Fruit fly (Drosophila melanogaster) whole organism, prepupa: ENCODE data around the gene CG8927.

ENCODE experiments used
- CG10631 ChIP-seq: fragments of 200-800 bp; sonication (Bioruptor generic); optimal IDR thresholded peaks from 2 replicates; lab custom pipeline; 2016; ENCODE audit warnings: missing biosample characterization, missing genetic modification characterization
- CG10669 ChIP-seq: fragments of 200-800 bp; sonication (Bioruptor generic); optimal IDR thresholded peaks from 3 replicates; lab custom pipeline; 2018; ENCODE audit warnings: missing biosample characterization, mild to moderate bottlenecking, missing genetic modification characterization, moderate library complexity
- CG11902 ChIP-seq: fragments of 200-800 bp; sonication (Bioruptor generic); optimal IDR thresholded peaks from 3 replicates; lab custom pipeline; 2016; ENCODE audit warnings: missing biosample characterization, missing genetic modification characterization
- CG15336 ChIP-seq: fragments of 200-800 bp; sonication (Bioruptor generic); IDR thresholded peaks from 2 replicates; pipeline ENCODE4 v1.3.6; 2022; ENCODE audit warnings: missing biosample characterization, missing genetic modification characterization
- CG1621 ChIP-seq: fragments of 200-800 bp; sonication (Bioruptor generic); optimal IDR thresholded peaks from 3 replicates; lab custom pipeline; 2018; ENCODE audit warnings: missing biosample characterization, mild to moderate bottlenecking, missing genetic modification characterization
- CG3032 ChIP-seq: fragments of 200-800 bp; optimal IDR thresholded peaks from 2 replicates; lab custom pipeline; 2019; ENCODE audit warnings: missing biosample characterization, mild to moderate bottlenecking, missing genetic modification characterization, moderate library complexity
- CG31627 ChIP-seq: fragments of 200-800 bp; sonication (Bioruptor generic); optimal IDR thresholded peaks from 3 replicates; lab custom pipeline; 2016; ENCODE audit warnings: missing biosample characterization, missing genetic modification characterization
- CG32006 ChIP-seq: fragments of 200-800 bp; sonication (Bioruptor generic); optimal IDR thresholded peaks from 3 replicates; lab custom pipeline; 2017; ENCODE audit warnings: missing biosample characterization, mild to moderate bottlenecking, missing genetic modification characterization
- CG34406 ChIP-seq: fragments of 200-800 bp; sonication (Bioruptor generic); optimal IDR thresholded peaks from 3 replicates; lab custom pipeline; 2016; ENCODE audit warnings: missing biosample characterization, missing genetic modification characterization
- CG3919 ChIP-seq: fragments of 200-800 bp; sonication (Bioruptor generic); optimal IDR thresholded peaks from 3 replicates; lab custom pipeline; 2016; ENCODE audit warnings: missing biosample characterization, missing genetic modification characterization
- CG6163 ChIP-seq: fragments of 200-800 bp; sonication (Bioruptor generic); IDR thresholded peaks from 3 replicates; pipeline ENCODE4 v1.3.6; 2022; ENCODE audit warnings: missing biosample characterization, missing genetic modification characterization
- CG6276 ChIP-seq: fragments of 200-800 bp; sonication (Bioruptor generic); optimal IDR thresholded peaks from 2 replicates; lab custom pipeline; 2017; ENCODE audit warnings: missing biosample characterization, mild to moderate bottlenecking, missing genetic modification characterization
- CG6808 ChIP-seq: fragments of 200-800 bp; sonication (Bioruptor generic); optimal IDR thresholded peaks from 3 replicates; lab custom pipeline; 2017; ENCODE audit warnings: missing biosample characterization, missing genetic modification characterization, mild to moderate bottlenecking, moderate library complexity, missing genetic modification reagents
- CG6854 ChIP-seq: fragments of 200-800 bp; sonication (Bioruptor generic); optimal IDR thresholded peaks from 2 replicates; lab custom pipeline; 2017; ENCODE audit warnings: missing biosample characterization, mild to moderate bottlenecking, missing genetic modification characterization
- CG8119 ChIP-seq: fragments of 200-800 bp; sonication (Bioruptor generic); IDR thresholded peaks from 3 replicates; pipeline ENCODE4 v1.3.6; 2022; ENCODE audit warnings: missing biosample characterization, missing genetic modification characterization
- CG8319 ChIP-seq: fragments of 200-800 bp; sonication (Bioruptor generic); optimal IDR thresholded peaks from 3 replicates; lab custom pipeline; 2016; ENCODE audit warnings: missing biosample characterization, missing genetic modification characterization
- CG9139 ChIP-seq: fragments of 200-800 bp; sonication (Bioruptor generic); optimal IDR thresholded peaks from 3 replicates; lab custom pipeline; 2017; ENCODE audit warnings: missing biosample characterization, mild to moderate bottlenecking, missing genetic modification characterization
- Eip75B ChIP-seq: fragments of 200-800 bp; sonication (Bioruptor generic); optimal IDR thresholded peaks from 3 replicates; lab custom pipeline; 2016; ENCODE audit warnings: missing biosample characterization, missing genetic modification characterization
- Eip78C ChIP-seq: fragments of 200-800 bp; sonication (Bioruptor generic); peaks from one replicate; lab custom pipeline; 2016; ENCODE audit warnings: missing biosample characterization, missing genetic modification characterization
- Eip93F ChIP-seq: fragments of 200-800 bp; sonication (Bioruptor generic); optimal IDR thresholded peaks from 2 replicates; lab custom pipeline; 2016; ENCODE audit warnings: missing biosample characterization, mild to moderate bottlenecking, missing genetic modification characterization
- Ets21C ChIP-seq: fragments of 200-800 bp; sonication (Bioruptor generic); optimal IDR thresholded peaks from 3 replicates; lab custom pipeline; 2016; ENCODE audit warnings: missing biosample characterization, missing genetic modification characterization
- Ets96B ChIP-seq: fragments of 200-800 bp; optimal IDR thresholded peaks from 2 replicates; lab custom pipeline; 2019; ENCODE audit warnings: missing biosample characterization, mild to moderate bottlenecking, missing genetic modification characterization, moderate library complexity
- Hr38 ChIP-seq: sonication (Bioruptor generic); optimal IDR thresholded peaks from 2 replicates; lab custom pipeline; 2016; ENCODE audit warnings: missing biosample characterization, missing genetic modification characterization
- Hr39 ChIP-seq: fragments of 200-800 bp; sonication (Bioruptor generic); optimal IDR thresholded peaks from 2 replicates; lab custom pipeline; 2016; ENCODE audit warnings: missing biosample characterization, missing genetic modification characterization
- Hr4 ChIP-seq: fragments of 200-800 bp; sonication (Bioruptor generic); optimal IDR thresholded peaks from 3 replicates; lab custom pipeline; 2016; ENCODE audit warnings: missing biosample characterization, missing genetic modification characterization
- Lpt ChIP-seq: fragments of 200-800 bp; sonication (Bioruptor generic); optimal IDR thresholded peaks from 3 replicates; lab custom pipeline; 2016; ENCODE audit warnings: missing biosample characterization, missing genetic modification characterization
- Met ChIP-seq: fragments of 200-800 bp; sonication (Bioruptor generic); optimal IDR thresholded peaks from 3 replicates; lab custom pipeline; 2016; ENCODE audit warnings: missing biosample characterization, missing genetic modification characterization
- OdsH ChIP-seq: fragments of 200-800 bp; sonication (Bioruptor generic); optimal IDR thresholded peaks from 3 replicates; lab custom pipeline; 2016; ENCODE audit warnings: missing biosample characterization, missing genetic modification characterization
- Smox ChIP-seq: fragments of 200-800 bp; sonication (Bioruptor generic); optimal IDR thresholded peaks from 3 replicates; lab custom pipeline; 2016; ENCODE audit warnings: missing biosample characterization, missing genetic modification characterization
- Sox102F ChIP-seq: fragments of 200-800 bp; sonication (Bioruptor generic); optimal IDR thresholded peaks from 2 replicates; lab custom pipeline; 2016; ENCODE audit warnings: missing biosample characterization, mild to moderate bottlenecking, missing genetic modification characterization
- Sox15 ChIP-seq: fragments of 200-800 bp; sonication (Bioruptor generic); optimal IDR thresholded peaks from 3 replicates; lab custom pipeline; 2016; ENCODE audit warnings: missing biosample characterization, missing genetic modification characterization
- achi ChIP-seq: fragments of 200-800 bp; sonication (Bioruptor generic); optimal IDR thresholded peaks from 3 replicates; lab custom pipeline; 2016; ENCODE audit warnings: missing biosample characterization, missing genetic modification characterization
- acj6 ChIP-seq: fragments of 200-800 bp; sonication (Bioruptor generic); optimal IDR thresholded peaks from 3 replicates; lab custom pipeline; 2016; ENCODE audit warnings: missing biosample characterization, missing genetic modification characterization
- cyc ChIP-seq: fragments of 200-800 bp; sonication (Bioruptor generic); optimal IDR thresholded peaks from 3 replicates; lab custom pipeline; 2016; ENCODE audit warnings: missing biosample characterization, missing genetic modification characterization
- dac ChIP-seq: fragments of 200-800 bp; sonication (Bioruptor generic); optimal IDR thresholded peaks from 2 replicates; lab custom pipeline; 2017; ENCODE audit warnings: missing biosample characterization, mild to moderate bottlenecking, missing genetic modification characterization
- lz ChIP-seq: fragments of 200-800 bp; sonication (Bioruptor generic); optimal IDR thresholded peaks from 3 replicates; lab custom pipeline; 2016; ENCODE audit warnings: missing biosample characterization, missing genetic modification characterization
- net ChIP-seq: fragments of 200-800 bp; sonication (Bioruptor generic); optimal IDR thresholded peaks from 3 replicates; lab custom pipeline; 2016; ENCODE audit warnings: missing biosample characterization, missing genetic modification characterization
- pdm3 ChIP-seq: fragments of 200-800 bp; sonication (Bioruptor generic); optimal IDR thresholded peaks from 3 replicates; lab custom pipeline; 2016; ENCODE audit warnings: missing biosample characterization, missing genetic modification characterization
- salr ChIP-seq, 2 experiments: fragments of 200-800 bp; sonication (Bioruptor generic); optimal IDR thresholded peaks; 3 replicates each; lab custom pipeline; 2016 to 2018; ENCODE audit warnings: missing biosample characterization in 2 of 2, missing genetic modification characterization in 2 of 2, mild to moderate bottlenecking in 1 of 2
- spab ChIP-seq: fragments of 200-800 bp; sonication (Bioruptor generic); optimal IDR thresholded peaks from 2 replicates; lab custom pipeline; 2017; ENCODE audit warnings: missing biosample characterization, mild to moderate bottlenecking, missing genetic modification characterization, missing genetic modification reagents
- ss ChIP-seq, 2 experiments: fragments of 200-800 bp; sonication (Bioruptor generic); optimal IDR thresholded peaks; 2 replicates in 1 of 2; 3 replicates in 1 of 2; lab custom pipeline; 2017 to 2018; ENCODE audit warnings: mild to moderate bottlenecking in 2 of 2, missing biosample characterization in 2 of 2, missing genetic modification characterization in 2 of 2, moderate library complexity in 1 of 2
- svp ChIP-seq: fragments of 200-800 bp; sonication (Bioruptor generic); peaks from one replicate; lab custom pipeline; 2016; ENCODE audit warnings: missing biosample characterization, missing genetic modification characterization
- vri ChIP-seq: fragments of 200-800 bp; sonication (Bioruptor generic); optimal IDR thresholded peaks from 3 replicates; lab custom pipeline; 2016; ENCODE audit warnings: missing biosample characterization, mild to moderate bottlenecking, missing genetic modification characterization

CG8927 gene

dm6 chr3R:16173500-16173899, 7.3 kb upstream of the CG8927 start:
- TF ChIP-seq Ets96B (tag; lab: Kevin White, UChicago) (no peak), Lpt (GFP tag; lab: Kevin White, UChicago) (no peak), achi (GFP tag; lab: Kevin White, UChicago) (no peak), CG31627 (GFP tag; lab: Kevin White, UChicago) (no peak), dac (GFP tag; lab: Kevin White, UChicago) (no peak), CG8319 (no peak), net (GFP tag; lab: Kevin White, UChicago) (no peak), Sox102F (GFP tag; lab: Kevin White, UChicago) (no peak), Eip75B (GFP tag; lab: Kevin White, UChicago) (no peak), CG32006 (GFP tag; lab: Kevin White, UChicago) (no peak), CG6808 (GFP tag; lab: Kevin White, UChicago) (no peak), CG11902 (GFP tag; lab: Kevin White, UChicago) (no peak), CG8119 (GFP tag; lab: Robert Waterston, UW) (no peak), CG34406 (GFP tag; lab: Kevin White, UChicago) (no peak), CG15336 (no peak), CG10669 (GFP tag; lab: Kevin White, UChicago) (no peak), CG10631 (GFP tag; lab: Kevin White, UChicago) (no peak), Hr4 (GFP tag; lab: Kevin White, UChicago) (no peak)

dm6 chr3R:16176526-16176925, 4.3 kb upstream of the CG8927 start:
- TF ChIP-seq Smox (GFP tag; lab: Kevin White, UChicago) = no peak

- TF ChIP-seq vri (GFP tag; lab: Kevin White, UChicago) (peak; percentile 38), ss (GFP tag; optimal IDR thresholded peaks at IDR 0.05; lab: Kevin White, UChicago) (peak in 1 of 2 experiments; percentile 75), CG6854 (GFP tag; lab: Kevin White, UChicago) (no peak), acj6 (GFP tag; lab: Kevin White, UChicago) (no peak), Eip78C (GFP tag; lab: Kevin White, UChicago) (peak; percentile 47)
Measured at dm6 chr3R:16182269-16182875, 1.6 kb downstream of the CG8927 start.

- TF ChIP-seq CG8119 (GFP tag; lab: Robert Waterston, UW) (no peak), CG6854 (GFP tag; lab: Kevin White, UChicago) (peak; percentile 27), CG1621 (peak; percentile 88), Ets21C (GFP tag; lab: Kevin White, UChicago) (no peak), Hr4 (GFP tag; lab: Kevin White, UChicago) (no peak), Eip93F (GFP tag; lab: Kevin White, UChicago) (no peak), Sox15 (GFP tag; lab: Kevin White, UChicago) (no peak), achi (GFP tag; lab: Kevin White, UChicago) (no peak), OdsH (no peak), salr (GFP tag; optimal IDR thresholded peaks at IDR 0.05; lab: Kevin White, UChicago) (no peak), CG6808 (GFP tag; lab: Kevin White, UChicago) (no peak), Smox (GFP tag; lab: Kevin White, UChicago) (no peak), spab (GFP tag; lab: Kevin White, UChicago) (no peak), Hr39 (GFP tag; lab: Kevin White, UChicago) (no peak), Hr38 (GFP tag; lab: Kevin White, UChicago) (no peak), svp (GFP tag; lab: Kevin White, UChicago) (no peak), pdm3 (GFP tag; lab: Kevin White, UChicago) (no peak), CG6276 (GFP tag; lab: Kevin White, UChicago) (no peak), CG3032 (tag; lab: Kevin White, UChicago) (no peak), CG10631 (GFP tag; lab: Kevin White, UChicago) (no peak), CG10669 (GFP tag; lab: Kevin White, UChicago) (no peak), lz (GFP tag; lab: Kevin White, UChicago) (no peak), cyc (GFP tag; lab: Kevin White, UChicago) (peak; percentile 11), CG6163 (GFP tag; lab: Robert Waterston, UW) (0 out of 3 replicates have a peak, but pooled peaks have one; percentile 31), dac (GFP tag; lab: Kevin White, UChicago) (no peak), CG9139 (GFP tag; lab: Kevin White, UChicago) (no peak), CG3919 (GFP tag; lab: Kevin White, UChicago) (no peak), Met (GFP tag; lab: Kevin White, UChicago) (no peak)
Measured at dm6 chr3R:16186791-16187681, 6.2 kb downstream of the CG8927 start, which contains the start of gene sra. Gene sra (plus strand): TSS chr3R:16186999.
